Worm (Caenorhabditis elegans): ENCODE results near the gene T25B9.8.

- TF ChIP-seq unc-62 (GFP tag; optimal IDR thresholded peaks at IDR 0.05), result no peak
- no peak for TF ChIP-seq nhr-10 (tag; optimal IDR thresholded peaks at IDR 0.05)
- TF ChIP-seq lin-13 (GFP tag; optimal IDR thresholded peaks at IDR 0.05), result no peak
- TF ChIP-seq snpc-4 (tag; optimal IDR thresholded peaks at IDR 0.05), result no peak
- no peak for TF ChIP-seq peb-1 (tag; optimal IDR thresholded peaks at IDR 0.05)
- no peak for TF ChIP-seq nhr-237 (tag; optimal IDR thresholded peaks at IDR 0.05)
- no peak for TF ChIP-seq unc-39 (tag; optimal IDR thresholded peaks at IDR 0.05)
- TF ChIP-seq fos-1 (tag; optimal IDR thresholded peaks at IDR 0.05), result no peak
- no peak for TF ChIP-seq ztf-11 (tag; optimal IDR thresholded peaks at IDR 0.05)
- no peak for TF ChIP-seq nhr-25 (tag; optimal IDR thresholded peaks at IDR 0.05)
- no peak for TF ChIP-seq zag-1 (tag; optimal IDR thresholded peaks at IDR 0.05)
- TF ChIP-seq nhr-23 (tag; optimal IDR thresholded peaks at IDR 0.05), result no peak
Observed at ce11 chrIV:10718865-10719264, 49.1 kb downstream of the T25B9.8 start.
